Worm (Caenorhabditis elegans) whole organism, young adult: ENCODE data around the gene hsb-1.

Experiments
- B0019.2 ChIP-seq: fragments of 200-800 bp; sonication (Bioruptor generic); conservative IDR thresholded peaks from 2 replicates; pipeline ENCODE4 v1.3.6; 2022; ENCODE audit warnings: missing genetic modification reagents, missing genetic modification characterization, missing compliant biosample characterization
- B0261.1 ChIP-seq: sonication (generic microtip); optimal IDR thresholded peaks from 2 replicates; lab custom pipeline; 2016; ENCODE audit warnings: mild to moderate bottlenecking, missing genetic modification characterization, moderate library complexity, missing compliant biosample characterization
- B0336.3 ChIP-seq: fragments of 200-800 bp; sonication (Bioruptor generic); IDR thresholded peaks from 2 replicates; pipeline ENCODE4 v1.3.6; 2022; ENCODE audit warnings: missing genetic modification characterization, missing compliant biosample characterization
- D2030.7 ChIP-seq: fragments of 200-800 bp; sonication (Bioruptor generic); IDR thresholded peaks from 2 replicates; pipeline ENCODE4 v1.3.6; 2022; ENCODE audit warnings: missing genetic modification reagents, missing genetic modification characterization, missing compliant biosample characterization
- F10E7.11 ChIP-seq: sonication (generic microtip); optimal IDR thresholded peaks from 2 replicates; lab custom pipeline; 2017; ENCODE audit warnings: mild to moderate bottlenecking, missing genetic modification characterization, moderate library complexity, missing compliant biosample characterization
- F33H1.4 ChIP-seq: fragments of 200-800 bp; sonication (Bioruptor generic); IDR thresholded peaks from 2 replicates; pipeline ENCODE4 v1.3.6; 2022; ENCODE audit warnings: missing genetic modification reagents, missing genetic modification characterization, missing compliant biosample characterization
- F57A8.1 ChIP-seq: fragments of 200-800 bp; sonication (Bioruptor generic); optimal IDR thresholded peaks from 2 replicates; lab custom pipeline; 2018; ENCODE audit warnings: mild to moderate bottlenecking, missing genetic modification characterization, moderate library complexity, missing compliant biosample characterization
- F57C9.4 ChIP-seq: sonication (generic microtip); optimal IDR thresholded peaks from 2 replicates; lab custom pipeline; 2017; ENCODE audit warnings: mild to moderate bottlenecking, missing genetic modification characterization, missing compliant biosample characterization
- Y53G8AR.9 ChIP-seq: fragments of 200-800 bp; sonication (Bioruptor generic); conservative IDR thresholded peaks from 2 replicates; pipeline ENCODE4 v1.3.6; 2022; ENCODE audit warnings: missing genetic modification reagents, missing genetic modification characterization, missing compliant biosample characterization
- Y79H2A.3 ChIP-seq: fragments of 200-800 bp; sonication (Bioruptor generic); conservative IDR thresholded peaks from 2 replicates; pipeline ENCODE4 v1.3.6; 2022; ENCODE audit warnings: missing genetic modification reagents, missing genetic modification characterization, missing compliant biosample characterization
- athp-1 ChIP-seq: sonication (generic microtip); optimal IDR thresholded peaks from 2 replicates; lab custom pipeline; 2017; ENCODE audit warnings: mild to moderate bottlenecking, missing genetic modification characterization, missing compliant biosample characterization
- attf-3 ChIP-seq: fragments of 200-800 bp; sonication (Bioruptor generic); conservative IDR thresholded peaks from 2 replicates; pipeline ENCODE4 v1.3.6; 2022; ENCODE audit warnings: missing genetic modification reagents, missing genetic modification characterization, missing compliant biosample characterization
- attf-5 ChIP-seq: fragments of 200-800 bp; sonication (Bioruptor generic); optimal IDR thresholded peaks from 2 replicates; lab custom pipeline; 2018; ENCODE audit warnings: mild to moderate bottlenecking, missing genetic modification characterization, missing compliant biosample characterization
- attf-6 ChIP-seq: fragments of 200-800 bp; sonication (Bioruptor generic); IDR thresholded peaks from 2 replicates; pipeline ENCODE4 v1.3.6; 2022; ENCODE audit warnings: missing genetic modification reagents, missing genetic modification characterization, missing compliant biosample characterization
- bed-1 ChIP-seq: fragments of 200-800 bp; sonication (Bioruptor generic); IDR thresholded peaks from 2 replicates; pipeline ENCODE4 v1.3.6; 2022; ENCODE audit warnings: missing genetic modification reagents, missing genetic modification characterization, missing compliant biosample characterization
- ceh-40 ChIP-seq: fragments of 200-800 bp; sonication (Bioruptor generic); IDR thresholded peaks from 2 replicates; pipeline ENCODE4 v1.3.6; 2022; ENCODE audit warnings: missing genetic modification characterization, missing compliant biosample characterization
- dpl-1 ChIP-seq: fragments of 150-350 bp; optimal IDR thresholded peaks from 2 replicates; lab custom pipeline; 2014; ENCODE audit warnings: missing biosample characterization, missing genetic modification reagents, missing genetic modification characterization
- egl-18 ChIP-seq: fragments of 200-800 bp; sonication (Bioruptor generic); IDR thresholded peaks from 2 replicates; pipeline ENCODE4 v1.3.6; 2022; ENCODE audit warnings: missing genetic modification reagents, missing genetic modification characterization, missing compliant biosample characterization
- ekl-4 ChIP-seq: fragments of 200-800 bp; sonication (Bioruptor generic); IDR thresholded peaks from 2 replicates; pipeline ENCODE4 v1.3.6; 2022; ENCODE audit warnings: missing genetic modification reagents, missing genetic modification characterization, missing compliant biosample characterization
- fkh-3 ChIP-seq: sonication (generic microtip); optimal IDR thresholded peaks from 2 replicates; lab custom pipeline; 2016; ENCODE audit warnings: mild to moderate bottlenecking, missing genetic modification characterization, missing compliant biosample characterization
- gei-17 ChIP-seq: fragments of 200-800 bp; sonication (Bioruptor generic); optimal IDR thresholded peaks from 2 replicates; lab custom pipeline; 2018; ENCODE audit warnings: mild to moderate bottlenecking, missing genetic modification characterization, missing compliant biosample characterization
- hmg-20 ChIP-seq: fragments of 200-800 bp; sonication (Bioruptor generic); IDR thresholded peaks from 2 replicates; pipeline ENCODE4 v1.3.6; 2022; ENCODE audit warnings: missing genetic modification reagents, missing genetic modification characterization, missing compliant biosample characterization
- hrde-1 ChIP-seq: sonication (generic microtip); optimal IDR thresholded peaks from 2 replicates; lab custom pipeline; 2016; ENCODE audit warnings: missing genetic modification characterization, mild to moderate bottlenecking, missing compliant biosample characterization, moderate library complexity, missing genotype, missing genetic modification reagents, borderline replicate concordance
- let-607 ChIP-seq, 2 experiments: fragments of 200-800 bp in 1 of 2; sonication (Bioruptor generic) in 1 of 2; sonication (generic microtip) in 1 of 2; optimal IDR thresholded peaks; 2 replicates each; lab custom pipeline; 2016 to 2018; ENCODE audit warnings: mild to moderate bottlenecking in 2 of 2, missing compliant biosample characterization in 2 of 2, missing genetic modification characterization in 2 of 2, moderate library complexity in 2 of 2, missing genotype in 1 of 2
- lin-40 ChIP-seq: sonication (generic microtip); optimal IDR thresholded peaks from 2 replicates; lab custom pipeline; 2016; ENCODE audit warnings: missing genetic modification characterization, mild to moderate bottlenecking, missing compliant biosample characterization, missing genotype, missing genetic modification reagents
- lir-1 ChIP-seq: fragments of 200-800 bp; sonication (Bioruptor generic); conservative IDR thresholded peaks from 2 replicates; pipeline ENCODE4 v1.3.6; 2022; ENCODE audit warnings: missing genetic modification reagents, missing genetic modification characterization, missing compliant biosample characterization
- madf-8 ChIP-seq: fragments of 200-800 bp; sonication (Bioruptor generic); conservative IDR thresholded peaks from 2 replicates; pipeline ENCODE4 v1.3.6; 2022; ENCODE audit warnings: missing genetic modification reagents, missing genetic modification characterization, missing compliant biosample characterization
- mel-28 ChIP-seq: sonication (generic microtip); optimal IDR thresholded peaks from 2 replicates; lab custom pipeline; 2016; ENCODE audit warnings: borderline replicate concordance, mild to moderate bottlenecking, missing genetic modification characterization, missing compliant biosample characterization
- mes-4 ChIP-seq: sonication (generic microtip); optimal IDR thresholded peaks from 2 replicates; lab custom pipeline; 2016; ENCODE audit warnings: missing genotype, missing genetic modification characterization, missing compliant biosample characterization
- nhr-120 ChIP-seq: fragments of 200-800 bp; sonication (Bioruptor generic); IDR thresholded peaks from 2 replicates; pipeline ENCODE4 v1.3.6; 2022; ENCODE audit warnings: missing genetic modification characterization, missing compliant biosample characterization
- nhr-179 ChIP-seq: sonication (generic microtip); optimal IDR thresholded peaks from 2 replicates; lab custom pipeline; 2016; ENCODE audit warnings: mild to moderate bottlenecking, missing genetic modification characterization, missing compliant biosample characterization
- nhr-80 ChIP-seq: sonication (generic microtip); optimal IDR thresholded peaks from 2 replicates; lab custom pipeline; 2016; ENCODE audit warnings: missing genetic modification characterization, missing compliant biosample characterization
- repo-1 ChIP-seq: sonication (generic microtip); optimal IDR thresholded peaks from 2 replicates; lab custom pipeline; 2017; ENCODE audit warnings: mild to moderate bottlenecking, missing genetic modification characterization, missing compliant biosample characterization
- rpc-1 ChIP-seq, 2 experiments: fragments of 150-350 bp in 1 of 2; sonication (generic microtip) in 1 of 2; optimal IDR thresholded peaks; 2 replicates each; lab custom pipeline; 2014 to 2018; ENCODE audit warnings: missing biosample characterization in 1 of 2, missing genetic modification characterization in 1 of 2, missing genetic modification reagents in 1 of 2, missing genotype in 1 of 2
- sdz-38 ChIP-seq: sonication (generic microtip); optimal IDR thresholded peaks from 2 replicates; lab custom pipeline; 2016; ENCODE audit warnings: missing genotype, missing genetic modification characterization, missing compliant biosample characterization
- sea-2 ChIP-seq: fragments of 200-800 bp; sonication (Bioruptor generic); IDR thresholded peaks from 2 replicates; pipeline ENCODE4 v1.3.6; 2022; ENCODE audit warnings: missing genetic modification characterization, missing compliant biosample characterization
- snpc-1.3 ChIP-seq: sonication (generic microtip); optimal IDR thresholded peaks from 2 replicates; lab custom pipeline; 2017; ENCODE audit warnings: missing genetic modification characterization, mild to moderate bottlenecking, missing compliant biosample characterization, antibody characterized with exemption, moderate library complexity, missing genotype, missing genetic modification reagents; ENCODE audit not compliant: insufficient read depth
- snpc-3.4 ChIP-seq: sonication (generic microtip); optimal IDR thresholded peaks from 2 replicates; lab custom pipeline; 2017; ENCODE audit warnings: missing genetic modification characterization, mild to moderate bottlenecking, missing compliant biosample characterization, antibody characterized with exemption, moderate library complexity, missing genotype, missing genetic modification reagents
- somi-1 ChIP-seq: fragments of 200-800 bp; sonication (Bioruptor generic); optimal IDR thresholded peaks from 2 replicates; lab custom pipeline; 2018; ENCODE audit warnings: mild to moderate bottlenecking, missing genetic modification characterization, missing compliant biosample characterization
- sptf-2 ChIP-seq: fragments of 200-800 bp; sonication (Bioruptor generic); optimal IDR thresholded peaks from 2 replicates; lab custom pipeline; 2018; ENCODE audit warnings: mild to moderate bottlenecking, missing genetic modification characterization, missing compliant biosample characterization
- unc-130 ChIP-seq: sonication (generic microtip); optimal IDR thresholded peaks from 2 replicates; lab custom pipeline; 2016; ENCODE audit warnings: missing genetic modification reagents, missing genetic modification characterization, missing compliant biosample characterization
- unc-62 ChIP-seq: fragments of 150-350 bp; optimal IDR thresholded peaks from 2 replicates; lab custom pipeline; 2014; ENCODE audit warnings: missing biosample characterization, missing genetic modification reagents, missing genetic modification characterization
- xnd-1 ChIP-seq: sonication (generic microtip); optimal IDR thresholded peaks from 2 replicates; lab custom pipeline; 2016; ENCODE audit warnings: missing genotype, missing genetic modification reagents, missing genetic modification characterization, missing compliant biosample characterization
- ztf-22 ChIP-seq: fragments of 200-800 bp; sonication (Bioruptor generic); optimal IDR thresholded peaks from 2 replicates; lab custom pipeline; 2018; ENCODE audit warnings: mild to moderate bottlenecking, missing genetic modification characterization, moderate library complexity, missing compliant biosample characterization
- ztf-25 ChIP-seq: fragments of 200-800 bp; sonication (Bioruptor generic); IDR thresholded peaks from 2 replicates; pipeline ENCODE4 v1.3.6; 2022; ENCODE audit warnings: missing genetic modification reagents, missing genetic modification characterization, missing compliant biosample characterization

hsb-1 gene

ce11 chrIV:12573068-12573467 is 6.0 kb upstream of the hsb-1 start, which contains the start of gene K08E7.5:
TSS of gene K08E7.5 (plus strand) at chrIV:12573368.
- no peak for TF ChIP-seq F57C9.4
- TF ChIP-seq Y53G8AR.9 = no peak
- TF ChIP-seq let-607 (tag; optimal IDR thresholded peaks at IDR 0.05; lab: Kevin White, UChicago) = no peak
- no peak for TF ChIP-seq nhr-80 (tag; lab: Kevin White, UChicago)
- TF ChIP-seq bed-1 (GFP tag; lab: Robert Waterston, UW) = no peak
- TF ChIP-seq attf-3 (GFP tag; lab: Robert Waterston, UW) = no peak
- TF ChIP-seq sptf-2 (GFP tag; lab: Kevin White, UChicago) = no peak
- TF ChIP-seq hmg-20 = no peak
- no peak for TF ChIP-seq dpl-1 (GFP tag; lab: Kevin White, UChicago)
- no peak for TF ChIP-seq rpc-1 (optimal IDR thresholded peaks at IDR 0.05; lab: Kevin White, UChicago)
- TF ChIP-seq rpc-1 (tag; optimal IDR thresholded peaks at IDR 0.05; lab: Kevin White, UChicago) = no peak
- no peak for TF ChIP-seq xnd-1 (tag; lab: Kevin White, UChicago)
- TF ChIP-seq sea-2 = no peak
- TF ChIP-seq mes-4 (tag; lab: Kevin White, UChicago) = no peak
- no peak for TF ChIP-seq unc-62 (GFP tag; lab: Kevin White, UChicago)
- no peak for TF ChIP-seq snpc-1.3 (tag; lab: Kevin White, UChicago)

- TF ChIP-seq lir-1 (GFP tag; lab: Robert Waterston, UW) (no peak), sdz-38 (tag; lab: Kevin White, UChicago) (no peak), somi-1 (GFP tag; lab: Kevin White, UChicago) (no peak), nhr-179 (tag; lab: Kevin White, UChicago) (no peak), repo-1 (tag; lab: Kevin White, UChicago) (no peak), egl-18 (GFP tag; lab: Robert Waterston, UW) (no peak), ekl-4 (GFP tag; lab: Robert Waterston, UW) (no peak), snpc-3.4 (tag; lab: Kevin White, UChicago) (no peak), snpc-1.3 (tag; lab: Kevin White, UChicago) (no peak), lin-40 (tag; lab: Kevin White, UChicago) (no peak), fkh-3 (tag; lab: Kevin White, UChicago) (no peak), ceh-40 (GFP tag; lab: Robert Waterston, UW) (no peak), madf-8 (GFP tag; lab: Robert Waterston, UW) (no peak), B0019.2 (GFP tag; lab: Robert Waterston, UW) (no peak), ztf-25 (no peak)
Measured at ce11 chrIV:12571047-12571446, 4.0 kb upstream of the hsb-1 start, which contains the start of gene K08E7.4. TSS of gene K08E7.4 (minus strand) at chrIV:12571147.

DNA sequence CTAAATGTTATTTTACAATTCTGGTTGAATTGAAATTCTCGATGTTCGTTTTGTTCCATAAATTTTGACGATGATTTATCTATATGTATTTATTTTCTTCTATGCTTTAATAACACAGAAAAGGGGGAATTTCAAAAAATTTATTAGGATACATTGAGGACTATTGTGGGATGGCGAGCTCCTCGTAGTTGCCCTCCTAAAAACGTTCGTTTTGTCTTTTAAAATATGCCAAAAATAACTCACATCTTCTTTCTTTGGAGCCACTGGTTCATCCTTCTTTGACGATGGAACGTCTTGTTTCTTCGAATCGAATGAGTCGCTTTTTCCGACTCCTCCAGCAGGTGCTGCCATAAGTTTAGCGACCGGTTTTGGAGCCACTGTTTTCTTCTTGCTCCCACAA is 3.5 kb upstream of the hsb-1 start:
- TF ChIP-seq unc-130 (GFP tag; lab: Kevin White, UChicago) (peak; percentile 33), attf-5 (no peak), snpc-1.3 (tag; lab: Kevin White, UChicago) (no peak), gei-17 (GFP tag; lab: Kevin White, UChicago) (no peak), egl-18 (GFP tag; lab: Robert Waterston, UW) (no peak), athp-1 (tag; lab: Kevin White, UChicago) (peak; percentile 45), ztf-22 (no peak), F10E7.11 (no peak), nhr-80 (tag; lab: Kevin White, UChicago) (no peak), F57A8.1 (no peak), B0336.3 (GFP tag; lab: Robert Waterston, UW) (peak; percentile 66), D2030.7 (GFP tag; lab: Robert Waterston, UW) (no peak), mel-28 (no peak), Y79H2A.3 (GFP tag; lab: Robert Waterston, UW) (no peak), nhr-120 (GFP tag; lab: Robert Waterston, UW) (no peak), F33H1.4 (no peak), ekl-4 (GFP tag; lab: Robert Waterston, UW) (peak; percentile 57), attf-6 (GFP tag; lab: Robert Waterston, UW) (0 out of 2 replicates have a peak, but pooled peaks have one; percentile 41), B0261.1 (tag; lab: Kevin White, UChicago) (no peak), hmg-20 (no peak), hrde-1 (peak; percentile 61)
